Worm (Caenorhabditis elegans) whole organism, young adult: ENCODE data around the gene lmtr-3.

Experiments used
- F39B2.1 ChIP-seq: fragments of 200-800 bp; sonication (Bioruptor generic); IDR thresholded peaks from 2 replicates; pipeline ENCODE4 v1.3.6; 2022; ENCODE audit warnings: missing genetic modification reagents, missing genetic modification characterization, missing compliant biosample characterization
- efl-1 ChIP-seq: fragments of 150-350 bp; optimal IDR thresholded peaks from 2 replicates; lab custom pipeline; 2014; ENCODE audit warnings: missing biosample characterization, missing genetic modification reagents, missing genetic modification characterization
- egrh-3 ChIP-seq: fragments of 200-800 bp; sonication (Bioruptor generic); IDR thresholded peaks from 2 replicates; pipeline ENCODE4 v1.3.6; 2022; ENCODE audit warnings: missing genetic modification reagents, missing genetic modification characterization, missing compliant biosample characterization
- hsf-1 ChIP-seq: fragments of 200-800 bp; sonication (Bioruptor generic); IDR thresholded peaks from 2 replicates; pipeline ENCODE4 v1.3.6; 2022; ENCODE audit warnings: missing genetic modification reagents, missing genetic modification characterization, missing compliant biosample characterization
- sptf-2 ChIP-seq: fragments of 200-800 bp; sonication (Bioruptor generic); optimal IDR thresholded peaks from 2 replicates; lab custom pipeline; 2018; ENCODE audit warnings: mild to moderate bottlenecking, missing genetic modification characterization, missing compliant biosample characterization
- unc-62 ChIP-seq: fragments of 150-350 bp; optimal IDR thresholded peaks from 2 replicates; lab custom pipeline; 2014; ENCODE audit warnings: missing biosample characterization, missing genetic modification reagents, missing genetic modification characterization

DNA sequence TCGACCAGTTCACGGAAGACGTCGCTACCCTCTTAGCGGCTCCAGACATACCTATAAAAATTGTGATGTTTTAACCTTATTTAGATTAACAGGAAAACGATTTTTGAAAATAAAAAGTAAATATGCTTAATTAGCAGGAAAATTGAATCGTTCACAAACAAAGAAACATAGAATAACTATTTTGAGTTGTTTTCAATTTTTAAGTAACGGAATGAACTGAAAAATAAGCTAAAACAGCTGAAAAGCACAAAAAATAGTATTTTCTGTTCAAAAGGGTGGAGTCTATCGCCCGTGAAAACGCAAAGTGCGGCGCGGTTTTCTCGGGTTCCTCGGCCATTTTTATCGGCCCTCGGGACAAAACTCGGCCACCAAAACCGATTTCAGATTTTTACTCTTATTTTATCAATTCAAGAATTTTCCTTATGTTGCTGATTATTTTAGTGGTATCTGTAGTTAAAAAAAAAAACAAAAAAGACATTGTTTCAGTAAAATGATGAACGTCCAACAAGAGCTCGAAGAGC is at the start of gene lmtr-3, which contains the start of gene atp-5:
- no peak for TF ChIP-seq F39B2.1 (GFP tag; lab: Robert Waterston, UW)
- no peak for TF ChIP-seq unc-62
- TF ChIP-seq egrh-3 (GFP tag; lab: Robert Waterston, UW): peak; percentile 67
- TF ChIP-seq hsf-1 (GFP tag; lab: Robert Waterston, UW): no peak
- TF ChIP-seq efl-1 (GFP tag; lab: Kevin White, UChicago): peak; percentile 37
- no peak for TF ChIP-seq sptf-2 (GFP tag; lab: Kevin White, UChicago)
